Worm (Caenorhabditis elegans) whole organism, L3 larva: ENCODE results near the gene R04E5.8.

Experiments used
- aly-2 ChIP-seq: fragments of 150-350 bp; optimal IDR thresholded peaks from 2 replicates; lab custom pipeline; 2014; ENCODE audit warnings: missing biosample characterization, missing genetic modification characterization
- ceh-28 ChIP-seq: fragments of 150-350 bp; optimal IDR thresholded peaks from 2 replicates; lab custom pipeline; 2014; ENCODE audit warnings: missing biosample characterization, missing genetic modification reagents, missing genetic modification characterization
- elt-3 ChIP-seq, 3 experiments: fragments of 150-350 bp in 1 of 3; sonication (generic microtip) in 2 of 3; optimal IDR thresholded peaks; 2 replicates in 2 of 3; 4 replicates in 1 of 3; lab custom pipeline; 2014 to 2017; ENCODE audit warnings: missing biosample characterization in 3 of 3, missing genetic modification characterization in 3 of 3
- fkh-10 ChIP-seq: sonication (generic microtip); optimal IDR thresholded peaks from 2 replicates; lab custom pipeline; 2017; ENCODE audit warnings: missing biosample characterization, missing genetic modification reagents, missing genetic modification characterization
- mdl-1 ChIP-seq: fragments of 150-350 bp; optimal IDR thresholded peaks from 2 replicates; lab custom pipeline; 2014; ENCODE audit warnings: missing biosample characterization, missing genetic modification characterization
- mml-1 ChIP-seq: fragments of 150-350 bp; sonication (generic microtip); optimal IDR thresholded peaks from 3 replicates; lab custom pipeline; 2014; ENCODE audit warnings: missing biosample characterization, missing genetic modification characterization
- nhr-12 ChIP-seq: fragments of 150-350 bp; optimal IDR thresholded peaks from 2 replicates; lab custom pipeline; 2014; ENCODE audit warnings: missing biosample characterization, missing genetic modification characterization
- unc-62 ChIP-seq: fragments of 150-350 bp; sonication (generic microtip); optimal IDR thresholded peaks from 4 replicates; lab custom pipeline; 2014; ENCODE audit warnings: missing biosample characterization, missing genetic modification reagents, missing genetic modification characterization
- zag-1 ChIP-seq: fragments of 150-350 bp; optimal IDR thresholded peaks from 2 replicates; lab custom pipeline; 2014; ENCODE audit warnings: missing biosample characterization, missing genetic modification characterization
- ztf-4 ChIP-seq: fragments of 150-350 bp; optimal IDR thresholded peaks from 2 replicates; lab custom pipeline; 2014; ENCODE audit warnings: missing biosample characterization, missing genetic modification characterization

DNA sequence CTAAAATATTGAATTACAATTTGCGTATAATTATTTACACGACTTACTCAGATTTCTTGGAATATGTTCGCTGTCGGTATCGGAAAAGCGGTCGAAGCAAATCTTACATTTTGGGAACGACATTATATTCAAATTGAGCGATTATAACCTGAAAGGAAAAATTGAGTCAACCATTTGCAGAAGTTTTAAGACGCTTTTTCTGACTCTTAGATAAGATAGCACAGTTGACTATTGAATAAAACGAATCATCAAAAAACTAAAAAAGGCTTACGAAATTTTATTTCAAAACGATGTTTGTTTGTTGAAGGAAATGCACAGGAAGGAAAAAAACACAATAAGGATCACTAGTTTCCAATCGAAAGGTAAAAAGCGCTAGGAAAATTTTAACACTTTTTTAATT, 22.4 kb upstream of the R04E5.8 start, which contains the start of gene rcs-1:
- TF ChIP-seq aly-2 (no peak), ztf-4 (tag; lab: Kevin White, UChicago) (no peak), unc-62 (no peak), elt-3 (tag; optimal IDR thresholded peaks at IDR 0.05; lab: Kevin White, UChicago) (no peak), fkh-10 (GFP tag; lab: Kevin White, UChicago) (no peak), ceh-28 (tag; lab: Kevin White, UChicago) (no peak), mdl-1 (no peak), mml-1 (no peak), zag-1 (tag; lab: Kevin White, UChicago) (no peak), nhr-12 (tag; lab: Kevin White, UChicago) (no peak)
